Worm (Caenorhabditis elegans): ENCODE results near the gene F57B1.6.

Gene F57B1.6

ce11 chrV:13209567-13209966 is at the start of gene F57B1.6:
TSS of gene F57B1.6 (plus strand) at chrV:13209645.
- no peak for TF ChIP-seq nhr-25 (tag; optimal IDR thresholded peaks at IDR 0.05)
- TF ChIP-seq ztf-4 (tag; optimal IDR thresholded peaks at IDR 0.05) = no peak
- TF ChIP-seq mbf-1 (tag; optimal IDR thresholded peaks at IDR 0.05) = no peak
- TF ChIP-seq lin-13 (GFP tag; optimal IDR thresholded peaks at IDR 0.05) = no peak
- TF ChIP-seq nhr-21 (tag; optimal IDR thresholded peaks at IDR 0.05) = no peak
- no peak for TF ChIP-seq skn-1 (tag; optimal IDR thresholded peaks at IDR 0.05)

DNA sequence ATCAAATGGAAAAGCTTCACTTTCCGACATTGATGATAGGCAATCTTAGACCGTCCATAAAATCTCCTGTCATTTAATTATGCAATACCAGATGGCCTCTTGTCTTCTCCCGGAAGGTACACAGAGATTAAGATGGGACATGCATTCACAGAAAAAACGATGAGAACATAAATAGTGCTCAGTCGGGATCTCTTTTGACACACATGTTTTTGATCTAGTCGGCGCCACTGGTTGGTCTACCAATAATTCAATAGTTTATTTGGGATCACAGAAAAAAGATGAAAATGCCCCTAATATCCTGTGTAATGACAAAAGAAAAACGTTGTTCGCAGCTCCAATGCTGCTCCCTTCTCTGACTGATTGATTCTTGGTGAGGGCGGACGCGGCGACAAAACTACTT is 48.4 kb upstream of the F57B1.6 start:
- TF ChIP-seq nhr-77 (tag; optimal IDR thresholded peaks at IDR 0.05) (no peak), nhr-10 (tag; optimal IDR thresholded peaks at IDR 0.05) (no peak), dmd-4 (tag; optimal IDR thresholded peaks at IDR 0.05) (no peak), mbf-1 (tag; optimal IDR thresholded peaks at IDR 0.05) (no peak), ztf-11 (tag; optimal IDR thresholded peaks at IDR 0.05) (no peak), ceh-16 (tag; optimal IDR thresholded peaks at IDR 0.05) (no peak), mab-5 (tag; optimal IDR thresholded peaks at IDR 0.05) (no peak), unc-62 (GFP tag; optimal IDR thresholded peaks at IDR 0.05) (no peak)

DNA sequence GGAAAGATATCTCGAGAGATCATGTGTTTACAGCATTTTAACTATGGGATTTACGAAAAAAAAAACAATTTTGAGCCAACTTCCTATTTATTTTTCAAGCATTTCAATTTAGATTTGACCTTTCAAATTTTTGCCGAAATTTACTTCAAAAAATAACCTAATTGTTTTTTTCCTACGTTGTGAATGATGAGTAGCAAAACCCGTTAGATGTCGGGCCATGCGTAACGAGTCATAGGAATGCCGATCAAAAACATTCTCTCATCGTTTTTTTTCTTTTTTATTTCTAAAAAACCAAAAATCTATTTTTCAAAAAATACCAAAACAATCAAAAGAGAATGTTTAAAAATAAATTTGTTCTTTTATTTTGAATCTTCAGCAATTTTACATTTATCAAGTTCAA is 46.6 kb upstream of the F57B1.6 start:
- peak; percentile 93 for TF ChIP-seq snpc-4 (tag; optimal IDR thresholded peaks at IDR 0.05)
- no peak for TF ChIP-seq ztf-4 (tag; optimal IDR thresholded peaks at IDR 0.05)
- no peak for TF ChIP-seq ceh-16 (tag; optimal IDR thresholded peaks at IDR 0.05)
- no peak for TF ChIP-seq R02D3.7 (tag; optimal IDR thresholded peaks at IDR 0.05)
- no peak for TF ChIP-seq unc-62 (GFP tag; optimal IDR thresholded peaks at IDR 0.05)
- TF ChIP-seq sma-9 (GFP tag; optimal IDR thresholded peaks at IDR 0.05) = no peak
- no peak for TF ChIP-seq sma-9 (tag; optimal IDR thresholded peaks at IDR 0.05)
- TF ChIP-seq alr-1 (tag; optimal IDR thresholded peaks at IDR 0.05) = no peak
- no peak for TF ChIP-seq Y55F3AM.14 (GFP tag; optimal IDR thresholded peaks at IDR 0.05)

- TF ChIP-seq nhr-6 (tag; optimal IDR thresholded peaks at IDR 0.05) (no peak), fos-1 (tag; optimal IDR thresholded peaks at IDR 0.05) (peak; percentile 88), F13H6.1 (tag; optimal IDR thresholded peaks at IDR 0.05) (no peak), gmeb-1 (tag; optimal IDR thresholded peaks at IDR 0.05) (peak; percentile 34), crh-2 (tag; optimal IDR thresholded peaks at IDR 0.05) (peak; percentile 19), nhr-11 (tag; optimal IDR thresholded peaks at IDR 0.05) (no peak), nhr-129 (tag; optimal IDR thresholded peaks at IDR 0.05) (peak; percentile 28), C34F6.9 (tag; optimal IDR thresholded peaks at IDR 0.05) (no peak), R02D3.7 (tag; optimal IDR thresholded peaks at IDR 0.05) (no peak), ama-1 (optimal IDR thresholded peaks at IDR 0.05) (no peak), lsy-2 (tag; optimal IDR thresholded peaks at IDR 0.05) (no peak), nhr-25 (tag; optimal IDR thresholded peaks at IDR 0.05) (no peak), ztf-1 (GFP tag; conservative IDR thresholded peaks at IDR 0.05) (no peak), alr-1 (tag; optimal IDR thresholded peaks at IDR 0.05) (no peak), sma-3 (GFP tag; optimal IDR thresholded peaks at IDR 0.05) (peak; percentile 18), snpc-4 (tag; optimal IDR thresholded peaks at IDR 0.05) (no peak), unc-62 (GFP tag; optimal IDR thresholded peaks at IDR 0.05) (no peak), lin-11 (tag; optimal IDR thresholded peaks at IDR 0.05) (no peak), mdl-1 (tag; optimal IDR thresholded peaks at IDR 0.05) (no peak), nhr-77 (tag; optimal IDR thresholded peaks at IDR 0.05) (no peak), mab-5 (tag; optimal IDR thresholded peaks at IDR 0.05) (no peak), egl-27 (tag; optimal IDR thresholded peaks at IDR 0.05) (no peak), sma-9 (GFP tag; optimal IDR thresholded peaks at IDR 0.05) (peak; percentile 19), sma-9 (tag; optimal IDR thresholded peaks at IDR 0.05) (no peak), unc-39 (tag; optimal IDR thresholded peaks at IDR 0.05) (no peak), unc-55 (GFP tag; optimal IDR thresholded peaks at IDR 0.05) (no peak)
These were observed 45.6 kb upstream of the F57B1.6 start for ce11 chrV:13163841-13164240.

ce11 chrV:13165244-13165643 is 44.2 kb upstream of the F57B1.6 start:
- no peak for TF ChIP-seq unc-39 (tag; optimal IDR thresholded peaks at IDR 0.05)
- no peak for TF ChIP-seq nhr-237 (tag; optimal IDR thresholded peaks at IDR 0.05)
- TF ChIP-seq lsy-2 (tag; optimal IDR thresholded peaks at IDR 0.05) = no peak

Measured in whole organism, L2 larva.